Worm (Caenorhabditis elegans): Measurements from ENCODE around the gene sdf-9.

DNA sequence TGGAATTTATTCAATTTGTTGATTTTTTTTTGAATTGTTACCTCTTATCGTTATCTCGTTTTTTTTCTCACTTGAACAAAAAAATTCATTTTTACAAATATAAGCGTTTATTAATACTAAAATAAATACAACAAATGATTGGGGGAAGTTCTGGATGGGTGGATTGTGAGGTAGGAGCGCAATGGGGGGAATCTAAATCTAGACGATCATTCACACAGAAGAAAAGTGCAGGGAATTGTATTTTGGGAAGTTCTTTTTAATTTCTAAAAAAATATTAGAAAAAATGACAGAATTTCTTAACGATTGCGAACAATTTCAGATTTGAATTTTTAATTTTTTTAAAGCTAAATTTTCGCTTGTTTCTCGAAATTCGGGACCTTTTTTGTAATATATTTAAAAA, 43.5 kb downstream of the sdf-9 start:
- no peak for TF ChIP-seq egl-27 (tag; optimal IDR thresholded peaks at IDR 0.05)
- no peak for TF ChIP-seq lin-13 (GFP tag; optimal IDR thresholded peaks at IDR 0.05)
